Fruit fly (Drosophila melanogaster): ENCODE data around the gene CG14689.

The CG14689 gene

DNA sequence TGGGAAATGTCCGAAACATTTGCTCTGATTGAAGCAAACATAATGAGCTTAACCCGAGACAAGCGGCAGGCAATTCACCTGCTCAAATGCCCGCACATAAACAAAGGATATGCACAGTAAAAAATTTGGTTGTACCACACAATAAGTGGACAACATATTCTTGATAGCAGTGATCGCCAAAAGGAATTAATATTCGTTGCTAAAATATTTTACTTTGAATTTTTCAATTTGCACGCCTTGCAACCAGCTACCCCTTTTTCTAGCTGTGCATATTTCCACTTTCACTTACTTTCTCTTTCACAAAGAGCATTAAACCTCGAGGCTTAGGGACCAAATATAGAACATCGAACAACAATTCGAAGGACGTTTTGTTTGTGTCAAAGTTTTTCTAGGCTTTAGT, 36.6 kb upstream of the CG14689 start:
- no peak for TF ChIP-seq lola (GFP tag; optimal IDR thresholded peaks at IDR 0.05)
- TF ChIP-seq Dfd (GFP tag; optimal IDR thresholded peaks at IDR 0.05), result no peak
- no peak for TF ChIP-seq Mio (GFP tag; optimal IDR thresholded peaks at IDR 0.05)
- TF ChIP-seq h (GFP tag; optimal IDR thresholded peaks at IDR 0.05), result no peak
- TF ChIP-seq Jra (GFP tag; optimal IDR thresholded peaks at IDR 0.05), result no peak
- TF ChIP-seq br (GFP tag; optimal IDR thresholded peaks at IDR 0.05), result no peak
- TF ChIP-seq rgr (GFP tag; optimal IDR thresholded peaks at IDR 0.05), result no peak
- TF ChIP-seq dl (GFP tag; optimal IDR thresholded peaks at IDR 0.05; ENCODE audit: insufficient read depth in 1 of 2, partially characterized antibody in 2 of 2), result no peak

DNA sequence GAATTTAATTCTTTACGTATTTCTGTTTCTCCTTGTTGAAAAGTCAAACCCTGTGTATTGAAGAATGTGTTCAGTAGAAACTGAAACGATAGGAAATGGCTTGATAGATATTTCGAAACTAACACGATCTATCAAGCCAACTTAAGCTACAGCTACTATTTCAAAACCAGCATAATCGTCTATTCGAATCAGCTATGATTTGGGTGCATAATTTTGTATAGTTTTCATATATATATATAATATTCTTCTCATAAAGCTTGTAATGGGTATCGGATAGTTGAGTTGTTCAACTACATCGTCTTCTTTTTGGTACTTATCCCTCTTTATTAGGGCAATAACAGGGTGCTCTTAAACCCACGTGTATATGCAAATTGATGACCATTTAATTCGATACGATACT, 24.8 kb upstream of the CG14689 start, which contains the start of gene tomboy20:
tomboy20 (minus strand) TSS at position 101 of the 400 bp plus-strand sequence.
- TF ChIP-seq h (GFP tag; optimal IDR thresholded peaks at IDR 0.05), result no peak
- no peak for TF ChIP-seq Rel (GFP tag; optimal IDR thresholded peaks at IDR 0.05)
- TF ChIP-seq Rel (tag; optimal IDR thresholded peaks at IDR 0.05), result no peak
- TF ChIP-seq Myc (optimal IDR thresholded peaks at IDR 0.05), result no peak
- no peak for TF ChIP-seq HLH106 (tag; optimal IDR thresholded peaks at IDR 0.05)
- no peak for TF ChIP-seq Dfd (GFP tag; optimal IDR thresholded peaks at IDR 0.05)
- TF ChIP-seq OdsH (GFP tag; optimal IDR thresholded peaks at IDR 0.05), result no peak
- no peak for TF ChIP-seq GATAd (GFP tag; optimal IDR thresholded peaks at IDR 0.05)
- TF ChIP-seq Mio (GFP tag; optimal IDR thresholded peaks at IDR 0.05), result no peak
- no peak for TF ChIP-seq br (GFP tag; optimal IDR thresholded peaks at IDR 0.05)
- no peak for TF ChIP-seq tai (GFP tag; optimal IDR thresholded peaks at IDR 0.05)
- no peak for TF ChIP-seq CG9705 (GFP tag; optimal IDR thresholded peaks at IDR 0.05)
- TF ChIP-seq Hr83 (GFP tag; optimal IDR thresholded peaks at IDR 0.05; ENCODE audit: poor library complexity, severe bottlenecking), result no peak
- no peak for TF ChIP-seq brk (GFP tag; optimal IDR thresholded peaks at IDR 0.05)
- TF ChIP-seq sage (GFP tag; optimal IDR thresholded peaks at IDR 0.05), result no peak

DNA sequence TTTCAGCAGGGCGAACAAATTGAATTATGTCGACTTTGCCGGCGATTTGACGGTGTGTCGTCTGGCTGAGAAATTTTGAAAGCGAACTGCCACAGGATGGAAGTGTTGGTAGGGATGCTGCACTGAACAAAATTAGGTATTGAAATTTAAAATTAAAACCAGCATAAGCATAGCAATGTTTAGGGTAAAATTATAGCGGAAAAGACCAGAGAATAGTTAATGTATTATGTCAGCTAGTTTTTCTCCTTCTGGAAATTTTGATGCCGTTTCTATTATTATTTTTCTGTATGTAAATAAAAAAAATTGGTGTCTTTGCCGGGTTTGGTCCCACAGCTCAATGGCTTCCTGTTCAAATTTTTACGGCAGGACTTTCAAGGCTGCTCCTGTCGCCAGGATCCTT, 15.7 kb upstream of the CG14689 start:
- TF ChIP-seq usp (GFP tag; optimal IDR thresholded peaks at IDR 0.05), result no peak
- no peak for TF ChIP-seq Rel (GFP tag; optimal IDR thresholded peaks at IDR 0.05)
- TF ChIP-seq Rel (tag; optimal IDR thresholded peaks at IDR 0.05), result no peak
- no peak for TF ChIP-seq pan (optimal IDR thresholded peaks at IDR 0.05)
- TF ChIP-seq woc (GFP tag; optimal IDR thresholded peaks at IDR 0.05), result no peak
- TF ChIP-seq Dfd (GFP tag; optimal IDR thresholded peaks at IDR 0.05), result no peak
- TF ChIP-seq ey (GFP tag; optimal IDR thresholded peaks at IDR 0.05), result no peak
- no peak for TF ChIP-seq GATAd (GFP tag; optimal IDR thresholded peaks at IDR 0.05)
- TF ChIP-seq Dif (GFP tag; optimal IDR thresholded peaks at IDR 0.05; ENCODE audit: partially characterized antibody), result no peak
- TF ChIP-seq Hr78 (GFP tag; optimal IDR thresholded peaks at IDR 0.05), result no peak
- no peak for TF ChIP-seq Hr83 (GFP tag; optimal IDR thresholded peaks at IDR 0.05; ENCODE audit: poor library complexity, severe bottlenecking)
- no peak for TF ChIP-seq Abd-B (GFP tag; optimal IDR thresholded peaks at IDR 0.05)
- TF ChIP-seq Sp1 (GFP tag; optimal IDR thresholded peaks at IDR 0.05), result no peak
- no peak for TF ChIP-seq dl (GFP tag; optimal IDR thresholded peaks at IDR 0.05; ENCODE audit: insufficient read depth in 1 of 2, partially characterized antibody in 2 of 2)
- TF ChIP-seq psq (GFP tag; optimal IDR thresholded peaks at IDR 0.05), result no peak
- no peak for TF ChIP-seq sage (GFP tag; optimal IDR thresholded peaks at IDR 0.05)
- no peak for TF ChIP-seq dmrt93B (GFP tag; optimal IDR thresholded peaks at IDR 0.05)

DNA sequence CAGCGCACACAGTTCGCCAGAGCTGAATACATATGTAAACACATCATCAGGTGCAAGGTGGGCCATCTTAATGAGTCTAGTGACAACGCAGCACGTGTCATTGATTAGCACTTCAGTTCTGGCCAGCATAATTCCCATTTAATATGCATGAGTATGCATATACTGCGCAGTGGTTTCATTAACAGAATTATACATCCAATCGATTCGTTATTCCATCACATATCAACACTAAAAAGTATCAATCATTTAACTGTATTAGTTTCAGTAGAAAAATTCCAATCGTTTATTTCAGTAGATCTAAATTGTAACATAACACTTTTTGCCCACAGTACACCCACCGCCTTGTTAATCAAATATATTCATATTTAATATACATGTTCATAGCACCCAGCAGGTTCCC, 3.5 kb upstream of the CG14689 start, which contains the start of gene CG4073:
CG4073 (plus strand) TSS at position 301 of the 400 bp plus-strand sequence.
- TF ChIP-seq dsf (GFP tag; optimal IDR thresholded peaks at IDR 0.05; ENCODE audit: borderline replicate concordance), result no peak
- TF ChIP-seq tai (GFP tag; optimal IDR thresholded peaks at IDR 0.05), result no peak
- no peak for TF ChIP-seq Hnf4 (GFP tag; optimal IDR thresholded peaks at IDR 0.05)
- TF ChIP-seq fru (GFP tag; optimal IDR thresholded peaks at IDR 0.05), result no peak
- no peak for TF ChIP-seq Hr78 (GFP tag; optimal IDR thresholded peaks at IDR 0.05)
- TF ChIP-seq Hr83 (GFP tag; optimal IDR thresholded peaks at IDR 0.05; ENCODE audit: poor library complexity, severe bottlenecking), result no peak
- no peak for TF ChIP-seq Rel (GFP tag; optimal IDR thresholded peaks at IDR 0.05)
- TF ChIP-seq Rel (tag; optimal IDR thresholded peaks at IDR 0.05), result no peak
- TF ChIP-seq br (GFP tag; optimal IDR thresholded peaks at IDR 0.05), result no peak
- no peak for TF ChIP-seq usp (GFP tag; optimal IDR thresholded peaks at IDR 0.05)
- TF ChIP-seq Myc (optimal IDR thresholded peaks at IDR 0.05), result no peak
- no peak for TF ChIP-seq HLH106 (tag; optimal IDR thresholded peaks at IDR 0.05)
- no peak for TF ChIP-seq lola (GFP tag; optimal IDR thresholded peaks at IDR 0.05)
- no peak for TF ChIP-seq foxo (GFP tag; optimal IDR thresholded peaks at IDR 0.05)
- TF ChIP-seq Mio (GFP tag; optimal IDR thresholded peaks at IDR 0.05), result no peak
- no peak for TF ChIP-seq jim (GFP tag; optimal IDR thresholded peaks at IDR 0.05)

Data from whole organism, wandering third instar larva.